Fruit fly (Drosophila melanogaster): ENCODE results near the gene CG13721.

- TF ChIP-seq CG32121 (GFP tag; IDR thresholded peaks at IDR 0.05) (peak; percentile 68; the same call in 1 of the 2 replicates), CG8159 (tag; optimal IDR thresholded peaks at IDR 0.05) (peak; percentile 90), Pif1B (GFP tag; optimal IDR thresholded peaks at IDR 0.05) (peak; percentile 86), CG15710 (tag; optimal IDR thresholded peaks at IDR 0.05) (peak; percentile 83), CG12605 (GFP tag; IDR thresholded peaks at IDR 0.05) (peak; percentile 97), D1 (tag; optimal IDR thresholded peaks at IDR 0.05) (peak; percentile 87), gl (tag; optimal IDR thresholded peaks at IDR 0.05) (peak; percentile 99), CG9948 (tag; optimal IDR thresholded peaks at IDR 0.05) (peak; percentile 84), EcR (GFP tag; optimal IDR thresholded peaks at IDR 0.05) (peak; percentile 99), CG17806 (tag; optimal IDR thresholded peaks at IDR 0.05) (peak; percentile 91), CG14655 (GFP tag; optimal IDR thresholded peaks at IDR 0.05) (peak; percentile 85)
These were observed 45.6 kb upstream of the CG13721 start for dm6 chr3L:4543034-4543806.

All from whole organism, pupa.